Fruit fly (Drosophila melanogaster) whole organism, embryonic: ENCODE data around the gene Cyp303a1.

Experiments used
- ATbp ChIP-seq: fragments of 200-800 bp; sonication (Bioruptor generic); optimal IDR thresholded peaks from 2 replicates; lab custom pipeline; 2017; ENCODE audit warnings: missing biosample characterization, mild to moderate bottlenecking, missing genetic modification characterization, missing genetic modification reagents
- CG10654 ChIP-seq: fragments of 200-800 bp; sonication (Bioruptor generic); optimal IDR thresholded peaks from 2 replicates; lab custom pipeline; 2016; ENCODE audit warnings: missing biosample characterization, missing genetic modification characterization
- CG11456 ChIP-seq: fragments of 200-800 bp; sonication (Bioruptor generic); IDR thresholded peaks from 3 replicates; pipeline ENCODE4 v1.3.6; 2022; ENCODE audit warnings: missing biosample characterization, missing genetic modification characterization
- CG11560 ChIP-seq: fragments of 200-800 bp; sonication (Bioruptor generic); IDR thresholded peaks from 3 replicates; pipeline ENCODE4 v1.3.6; 2022; ENCODE audit warnings: missing biosample characterization, missing genetic modification characterization
- CG13624 ChIP-seq: fragments of 200-800 bp; sonication (Bioruptor generic); optimal IDR thresholded peaks from 2 replicates; lab custom pipeline; 2016; ENCODE audit warnings: missing biosample characterization, missing genetic modification characterization
- CG18476 ChIP-seq: fragments of 200-800 bp; sonication (Bioruptor generic); optimal IDR thresholded peaks from 2 replicates; lab custom pipeline; 2016; ENCODE audit warnings: missing biosample characterization, mild to moderate bottlenecking, missing genetic modification characterization
- CG18619 ChIP-seq: fragments of 200-800 bp; sonication (Bioruptor generic); optimal IDR thresholded peaks from 3 replicates; lab custom pipeline; 2017; ENCODE audit warnings: missing biosample characterization, mild to moderate bottlenecking, missing genetic modification characterization
- CG2116 ChIP-seq: fragments of 200-800 bp; sonication (Bioruptor generic); optimal IDR thresholded peaks from 3 replicates; lab custom pipeline; 2018; ENCODE audit warnings: missing biosample characterization, mild to moderate bottlenecking, missing genetic modification characterization
- CG31365 ChIP-seq: fragments of 200-800 bp; sonication (Bioruptor generic); optimal IDR thresholded peaks from 2 replicates; lab custom pipeline; 2018; ENCODE audit warnings: missing biosample characterization, mild to moderate bottlenecking, missing genetic modification characterization
- CG34422 ChIP-seq: fragments of 200-800 bp; sonication (Bioruptor generic); IDR thresholded peaks from 3 replicates; pipeline ENCODE4 v1.3.6; 2022; ENCODE audit warnings: missing biosample characterization, missing genetic modification characterization
- CG3726 ChIP-seq: fragments of 200-800 bp; sonication (Bioruptor generic); IDR thresholded peaks from 3 replicates; pipeline ENCODE4, ENCODE4 v1.3.6; 2022; ENCODE audit warnings: missing biosample characterization, missing genetic modification characterization
- CG4360 ChIP-seq: fragments of 200-800 bp; sonication (Bioruptor generic); IDR thresholded peaks from 2 replicates; pipeline ENCODE4 v1.3.6; 2022; ENCODE audit warnings: missing biosample characterization, missing genetic modification characterization
- CG4404 ChIP-seq: fragments of 200-800 bp; sonication (Bioruptor generic); IDR thresholded peaks from 2 replicates; pipeline ENCODE4 v1.3.6; 2022; ENCODE audit warnings: missing biosample characterization, missing genetic modification characterization
- CG7928 ChIP-seq: fragments of 200-800 bp; sonication (Bioruptor generic); optimal IDR thresholded peaks from 2 replicates; lab custom pipeline; 2017; ENCODE audit warnings: missing biosample characterization, mild to moderate bottlenecking, missing genetic modification characterization
- CG7987 ChIP-seq: fragments of 200-800 bp; sonication (Bioruptor generic); optimal IDR thresholded peaks from 2 replicates; lab custom pipeline; 2018; ENCODE audit warnings: missing biosample characterization, mild to moderate bottlenecking, missing genetic modification characterization, moderate library complexity
- CG8281 ChIP-seq: fragments of 200-800 bp; sonication (Bioruptor generic); optimal IDR thresholded peaks from 2 replicates; lab custom pipeline; 2018; ENCODE audit warnings: missing biosample characterization, mild to moderate bottlenecking, missing genetic modification characterization, moderate library complexity
- CG9215 ChIP-seq: fragments of 200-800 bp; sonication (Bioruptor generic); IDR thresholded peaks from 2 replicates; pipeline ENCODE4 v1.3.6; 2022; ENCODE audit warnings: missing biosample characterization, missing genetic modification characterization
- CG9932 ChIP-seq: fragments of 200-800 bp; sonication (Bioruptor generic); IDR thresholded peaks from 2 replicates; pipeline ENCODE4 v1.3.6; 2022; ENCODE audit warnings: missing biosample characterization, missing genetic modification characterization
- H2.0 ChIP-seq: fragments of 200-800 bp; sonication (Bioruptor generic); IDR thresholded peaks from 2 replicates; pipeline ENCODE4 v1.3.6; 2022; ENCODE audit warnings: missing biosample characterization, missing genetic modification characterization
- Opbp ChIP-seq: fragments of 200-800 bp; sonication (Bioruptor generic); IDR thresholded peaks from 3 replicates; pipeline ENCODE4 v1.3.6; 2022; ENCODE audit warnings: missing biosample characterization, missing genetic modification characterization; ENCODE audit not compliant: partially characterized antibody
- Ptx1 ChIP-seq: fragments of 200-800 bp; sonication (Bioruptor generic); IDR thresholded peaks from 2 replicates; pipeline ENCODE4 v1.3.6; 2022; ENCODE audit warnings: missing biosample characterization, missing genetic modification characterization
- Six4 ChIP-seq: fragments of 200-800 bp; sonication (Bioruptor generic); optimal IDR thresholded peaks from 2 replicates; lab custom pipeline; 2016; ENCODE audit warnings: missing biosample characterization, missing genetic modification characterization
- Stat92E ChIP-seq, 3 experiments: fragments of >200 bp in 2 of 3; fragments of 200-800 bp in 1 of 3; sonication (Bioruptor generic) in 1 of 3; optimal IDR thresholded peaks; 2 replicates each; lab custom pipeline; 2017 to 2019; ENCODE audit warnings: missing biosample characterization in 3 of 3, missing genetic modification characterization in 3 of 3, mild to moderate bottlenecking in 1 of 3, moderate library complexity in 1 of 3
- bcd ChIP-seq: fragments of 200-800 bp; sonication (Bioruptor generic); optimal IDR thresholded peaks from 2 replicates; lab custom pipeline; 2017; ENCODE audit warnings: missing biosample characterization, mild to moderate bottlenecking, missing genetic modification characterization
- cg ChIP-seq: fragments of 200-800 bp; sonication (Bioruptor generic); optimal IDR thresholded peaks from 3 replicates; lab custom pipeline; 2019; ENCODE audit warnings: missing biosample characterization, mild to moderate bottlenecking, missing genetic modification characterization, moderate library complexity
- chinmo ChIP-seq: fragments of 200-800 bp; sonication (Bioruptor generic); IDR thresholded peaks from 4 replicates; pipeline ENCODE4 v1.3.6; 2022; ENCODE audit warnings: missing biosample characterization, missing genetic modification characterization; ENCODE audit not compliant: partially characterized antibody
- croc ChIP-seq: fragments of 200-800 bp; sonication (Bioruptor generic); conservative IDR thresholded peaks from 3 replicates; pipeline ENCODE4 v1.3.6; 2022; ENCODE audit warnings: missing biosample characterization, missing genetic modification characterization
- crp ChIP-seq, 2 experiments: fragments of 200-800 bp; sonication (Bioruptor generic); optimal IDR thresholded peaks; 2 replicates in 1 of 2; 3 replicates in 1 of 2; lab custom pipeline; 2017; ENCODE audit warnings: missing biosample characterization in 2 of 2, missing genetic modification characterization in 2 of 2, mild to moderate bottlenecking in 1 of 2, moderate library complexity in 1 of 2
- ewg ChIP-seq: fragments of 200-800 bp; sonication (Bioruptor generic); optimal IDR thresholded peaks from 3 replicates; lab custom pipeline; 2017; ENCODE audit warnings: mild to moderate bottlenecking, missing biosample characterization, missing genetic modification reagents, missing genetic modification characterization
- fd3F ChIP-seq: fragments of 200-800 bp; sonication (Bioruptor generic); optimal IDR thresholded peaks from 2 replicates; lab custom pipeline; 2018; ENCODE audit warnings: missing biosample characterization, mild to moderate bottlenecking, missing genetic modification characterization, moderate library complexity
- gcm ChIP-seq: fragments of 200-800 bp; sonication (Bioruptor generic); optimal IDR thresholded peaks from 2 replicates; lab custom pipeline; 2019; ENCODE audit warnings: missing biosample characterization, mild to moderate bottlenecking, missing genetic modification characterization, moderate library complexity
- klu ChIP-seq: fragments of 200-800 bp; sonication (Bioruptor generic); IDR thresholded peaks from 2 replicates; pipeline ENCODE4 v1.3.6; 2022; ENCODE audit warnings: missing biosample characterization, missing genetic modification characterization
- lola ChIP-seq, 3 experiments: fragments of >200 bp in 2 of 3; fragments of 200-800 bp in 1 of 3; sonication (Bioruptor generic) in 1 of 3; optimal IDR thresholded peaks; 2 replicates each; lab custom pipeline; 2017 to 2019; ENCODE audit warnings: missing biosample characterization in 3 of 3, missing genetic modification characterization in 3 of 3, mild to moderate bottlenecking in 1 of 3, moderate library complexity in 1 of 3
- mam ChIP-seq: fragments of 200-800 bp; sonication (Bioruptor generic); optimal IDR thresholded peaks from 3 replicates; lab custom pipeline; 2016; ENCODE audit warnings: missing biosample characterization, missing genetic modification characterization
- nerfin-2 ChIP-seq: fragments of 200-800 bp; sonication (Bioruptor generic); IDR thresholded peaks from 2 replicates; pipeline ENCODE4 v1.3.6; 2022; ENCODE audit warnings: missing biosample characterization, missing genetic modification characterization; ENCODE audit not compliant: partially characterized antibody
- onecut ChIP-seq: fragments of 200-800 bp; sonication (Bioruptor generic); IDR thresholded peaks from 2 replicates; pipeline ENCODE4 v1.3.6; 2022; ENCODE audit warnings: missing biosample characterization, missing genetic modification characterization
- pfk ChIP-seq: fragments of 200-800 bp; sonication (Bioruptor generic); optimal IDR thresholded peaks from 2 replicates; lab custom pipeline; 2018; ENCODE audit warnings: missing biosample characterization, mild to moderate bottlenecking, missing genetic modification characterization, moderate library complexity
- phol ChIP-seq: fragments of 200-800 bp; sonication (Bioruptor generic); optimal IDR thresholded peaks from 3 replicates; lab custom pipeline; 2018; ENCODE audit warnings: missing biosample characterization, mild to moderate bottlenecking, missing genetic modification characterization, moderate library complexity
- sens ChIP-seq: fragments of 200-800 bp; sonication (Bioruptor generic); peaks from one replicate; lab custom pipeline; 2016; ENCODE audit warnings: missing biosample characterization, missing genetic modification characterization
- sug ChIP-seq: fragments of 200-800 bp; optimal IDR thresholded peaks from 2 replicates; lab custom pipeline; 2019; ENCODE audit warnings: missing biosample characterization, mild to moderate bottlenecking, missing genetic modification characterization, moderate library complexity
- unpg ChIP-seq: fragments of 200-800 bp; sonication (Bioruptor generic); optimal IDR thresholded peaks from 3 replicates; lab custom pipeline; 2018; ENCODE audit warnings: missing biosample characterization, mild to moderate bottlenecking, missing genetic modification characterization, moderate library complexity
- vnd ChIP-seq: fragments of 200-800 bp; sonication (Bioruptor generic); IDR thresholded peaks from 3 replicates; pipeline ENCODE4 v1.3.6; 2022; ENCODE audit warnings: missing biosample characterization, missing genetic modification characterization; ENCODE audit not compliant: partially characterized antibody

Gene Cyp303a1

DNA sequence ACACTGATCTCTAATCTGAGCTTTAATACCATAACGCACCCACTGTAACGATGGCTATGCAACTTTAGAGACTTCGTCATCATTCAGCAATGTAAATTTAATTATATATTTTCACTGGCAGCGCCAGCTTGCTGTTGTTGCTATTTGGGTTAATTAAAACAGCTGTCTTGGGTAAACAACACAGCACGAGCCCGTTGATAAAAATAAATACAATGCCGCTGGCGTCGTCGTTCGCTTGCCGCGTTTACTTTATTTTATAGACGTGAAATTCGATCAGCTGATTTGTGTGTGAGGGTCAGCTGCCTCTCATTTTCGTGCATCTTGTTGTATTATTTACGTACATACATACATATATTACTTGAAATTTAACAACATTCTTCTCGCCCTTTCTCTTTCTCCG is 21.3 kb upstream of the Cyp303a1 start (continued):
- no peak for TF ChIP-seq H2.0
- no peak for TF ChIP-seq croc (GFP tag; lab: Robert Waterston, UW)
- TF ChIP-seq Stat92E (GFP tag; optimal IDR thresholded peaks at IDR 0.05; lab: Kevin White, UChicago), result no peak
- peak; percentile 30 for TF ChIP-seq CG31365 (tag; lab: Kevin White, UChicago)
- TF ChIP-seq, all 482 proteins: peak for 122

DNA sequence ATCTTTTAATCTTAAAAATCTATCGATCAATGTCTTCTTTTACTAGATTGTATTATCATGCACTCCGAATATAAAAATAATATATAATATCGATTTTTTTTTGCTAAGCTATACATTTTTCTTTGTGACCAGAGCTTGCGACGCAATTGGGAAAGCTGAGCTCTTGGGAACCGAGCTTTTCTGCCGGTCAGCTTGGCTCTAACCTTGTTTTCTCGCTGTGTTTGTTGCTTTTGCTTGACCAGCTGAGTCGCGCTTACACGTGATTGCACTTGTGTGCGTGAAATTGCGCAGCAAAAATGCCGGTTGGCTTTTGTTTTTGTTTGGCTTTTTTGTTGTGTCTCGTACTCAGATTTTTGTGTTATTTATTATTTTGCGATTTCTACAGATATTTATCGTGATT is 20.5 kb upstream of the Cyp303a1 start:
- TF ChIP-seq CG18619 (no peak), CG8281 (tag; lab: Kevin White, UChicago) (no peak), Opbp (GFP tag; lab: Robert Waterston, UW) (no peak), CG11560 (tag; lab: Robert Waterston, UW) (no peak), gcm (GFP tag; lab: Kevin White, UChicago) (no peak), unpg (GFP tag; lab: Kevin White, UChicago) (no peak), CG4404 (GFP tag; lab: Robert Waterston, UW) (no peak), CG9932 (GFP tag; lab: Robert Waterston, UW) (no peak), nerfin-2 (GFP tag; lab: Robert Waterston, UW) (no peak), klu (GFP tag; lab: Robert Waterston, UW) (no peak), vnd (GFP tag; lab: Robert Waterston, UW) (no peak), onecut (GFP tag; lab: Robert Waterston, UW) (peak; percentile 44; the same call in 1 of the 2 replicates), pfk (GFP tag; lab: Kevin White, UChicago) (peak; percentile 33), Six4 (GFP tag; lab: Kevin White, UChicago) (no peak), lola (GFP tag; optimal IDR thresholded peaks at IDR 0.05; lab: Kevin White, UChicago) (no peak), cg (GFP tag; lab: Kevin White, UChicago) (peak; percentile 1), ewg (GFP tag; lab: Kevin White, UChicago) (no peak), CG2116 (GFP tag; lab: Kevin White, UChicago) (no peak), CG11456 (GFP tag; lab: Robert Waterston, UW) (no peak), CG31365 (tag; lab: Kevin White, UChicago) (no peak), CG10654 (GFP tag; lab: Kevin White, UChicago) (no peak), sug (tag; lab: Kevin White, UChicago) (peak; percentile 1), Ptx1 (GFP tag; lab: Robert Waterston, UW) (no peak), CG3726 (GFP tag; lab: Robert Waterston, UW) (no peak), CG13624 (GFP tag; lab: Kevin White, UChicago) (peak; percentile 77), CG7987 (GFP tag; lab: Kevin White, UChicago) (no peak), sens (GFP tag; lab: Kevin White, UChicago) (peak; percentile 20), crp (GFP tag; optimal IDR thresholded peaks at IDR 0.05; lab: Kevin White, UChicago) (peak in 1 of 2 experiments; percentile 12), CG18476 (no peak), CG7928 (no peak), bcd (GFP tag; lab: Kevin White, UChicago) (no peak), fd3F (no peak), ATbp (GFP tag; lab: Kevin White, UChicago) (no peak), phol (no peak), chinmo (peak; percentile 85; the same call in 1 of the 4 replicates), CG9215 (GFP tag; lab: Robert Waterston, UW) (no peak), CG4360 (GFP tag; lab: Robert Waterston, UW) (0 out of 2 replicates have a peak, but pooled peaks have one; percentile 6), mam (GFP tag; lab: Kevin White, UChicago) (no peak), CG34422 (GFP tag; lab: Robert Waterston, UW) (peak; percentile 9; the same call in 1 of the 3 replicates)
